Fruit fly (Drosophila melanogaster): Measurements from ENCODE around the gene CecB.

The CecB gene

DNA sequence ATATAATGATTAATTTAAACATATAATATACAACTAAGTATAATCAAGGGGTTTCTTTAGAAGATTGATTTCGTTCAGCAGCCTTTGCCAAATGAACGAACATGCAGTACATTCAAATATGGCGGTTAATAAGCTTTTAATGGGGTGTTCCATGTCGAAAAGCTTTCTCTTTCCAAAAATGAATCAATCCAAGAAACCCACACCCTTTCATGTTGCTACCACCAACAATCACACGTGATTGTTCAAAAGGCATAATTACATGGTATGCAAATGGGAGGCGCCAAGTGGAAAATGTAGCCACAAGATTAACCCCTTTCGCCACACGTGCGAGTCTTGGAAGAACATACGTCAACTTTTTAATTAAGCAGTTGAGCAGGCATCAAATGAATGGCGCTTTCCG lies 7.7 kb downstream of the CecB start:
- TF ChIP-seq CG8478 (optimal IDR thresholded peaks at IDR 0.05), result no peak
- TF ChIP-seq CTCF (optimal IDR thresholded peaks at IDR 0.05), result no peak

DNA sequence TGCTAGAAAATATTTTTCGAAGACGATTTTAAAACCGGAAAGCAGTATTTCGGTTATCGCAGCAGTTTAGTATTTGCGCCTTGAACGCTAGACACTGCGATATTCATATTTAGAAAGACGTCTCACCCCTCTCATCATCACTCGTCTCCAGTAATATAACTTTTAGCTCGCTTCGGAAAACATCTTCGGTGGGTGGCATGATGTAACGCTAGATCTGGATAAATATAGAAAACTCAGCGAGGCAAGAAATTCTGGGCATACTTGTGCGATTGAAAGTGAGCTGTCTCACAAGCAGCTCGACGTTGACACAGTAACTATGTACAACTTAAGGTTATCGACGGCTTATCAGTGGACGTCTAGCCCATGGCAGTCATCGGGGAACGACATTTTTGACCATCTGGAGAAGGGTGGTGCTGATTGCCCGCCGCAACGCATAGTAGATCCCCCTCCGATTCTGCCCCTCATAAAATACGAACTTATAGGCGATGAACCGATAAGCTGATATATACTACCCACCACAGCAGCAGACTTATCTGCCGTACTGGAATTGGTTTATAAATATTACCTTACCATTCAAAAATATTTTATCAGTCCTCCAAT lies 9.5 kb downstream of the CecB start:
- TF ChIP-seq CTCF (optimal IDR thresholded peaks at IDR 0.05) (no peak), CG8478 (optimal IDR thresholded peaks at IDR 0.05) (no peak)

DNA sequence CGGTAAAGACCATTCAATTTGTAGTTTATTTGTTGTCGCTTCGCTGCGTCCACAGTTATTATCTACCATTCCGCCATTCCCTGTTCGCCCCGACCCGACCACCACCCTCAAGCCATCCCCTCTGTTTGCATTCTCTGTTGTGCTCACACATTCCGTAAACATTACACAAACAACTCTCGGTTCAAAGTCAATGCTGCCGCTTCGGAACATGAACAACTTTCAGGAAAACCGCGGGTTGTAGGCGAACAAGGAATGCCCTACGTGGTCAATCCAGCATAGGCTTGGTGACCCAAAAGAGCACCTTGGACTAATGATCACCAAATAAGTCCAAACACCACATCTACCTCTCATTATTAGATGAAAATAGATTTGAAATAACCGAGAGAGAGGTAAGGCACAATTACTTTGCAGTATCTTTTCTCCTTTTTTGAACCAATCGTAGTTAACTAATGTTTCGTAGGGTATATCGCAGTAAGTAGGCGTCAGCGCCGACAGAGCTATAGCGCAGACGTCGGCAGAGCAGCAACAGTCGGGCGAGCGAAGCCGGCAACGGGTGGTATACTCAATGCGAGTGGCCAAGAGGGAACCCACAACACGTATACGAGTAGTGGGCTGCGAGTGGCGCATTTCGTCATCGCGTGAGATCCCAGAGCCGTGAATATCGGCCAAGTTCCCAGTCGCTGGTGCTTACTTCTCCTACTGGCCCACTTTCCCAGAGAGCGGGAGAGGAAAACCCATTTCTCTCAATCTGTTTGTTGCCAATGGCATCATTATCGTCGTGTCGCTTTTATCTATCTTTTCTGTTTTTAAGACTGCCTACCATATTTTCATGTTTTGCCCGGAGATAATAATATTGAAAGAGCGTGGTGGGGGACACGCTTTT lies 10.3 kb downstream of the CecB start:
- no peak for TF ChIP-seq CG8478 (optimal IDR thresholded peaks at IDR 0.05)
- no peak for TF ChIP-seq CTCF (optimal IDR thresholded peaks at IDR 0.05)

DNA sequence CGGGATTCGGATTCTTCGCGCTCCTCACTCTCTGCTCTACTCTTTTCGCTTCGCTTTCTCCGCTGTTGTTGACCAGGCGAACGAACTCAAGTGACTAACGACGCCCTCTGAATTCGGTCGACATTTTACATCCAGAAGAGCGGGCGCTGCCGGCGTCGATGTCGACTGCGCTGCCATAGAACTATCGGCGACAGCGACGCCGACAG lies 10.8 kb downstream of the CecB start, which contains the start of gene CG9743:
TSS of gene CG9743 (minus strand) at position 101 of the 206 bp plus-strand sequence.
- TF ChIP-seq CTCF (optimal IDR thresholded peaks at IDR 0.05) (no peak), CG8478 (optimal IDR thresholded peaks at IDR 0.05) (no peak)

DNA sequence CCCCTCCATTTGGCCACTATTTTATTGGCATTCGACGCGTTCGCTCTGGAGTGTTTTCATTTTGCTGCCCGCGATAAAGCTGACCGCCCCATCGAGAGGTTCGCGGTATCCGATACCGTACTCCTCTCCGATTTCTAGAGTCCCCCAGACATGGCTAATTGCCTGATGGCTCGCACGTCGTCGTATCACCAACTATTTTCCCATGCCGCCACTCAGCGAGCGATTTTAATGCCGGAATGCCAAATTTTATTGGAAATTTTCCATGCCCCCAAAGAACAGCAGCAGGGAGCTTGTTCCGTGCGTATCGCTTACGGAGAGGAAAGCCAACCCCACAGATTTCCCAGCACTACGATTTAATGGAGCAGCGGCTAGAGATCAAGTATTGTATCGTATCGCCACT lies 12.5 kb downstream of the CecB start:
- TF ChIP-seq CTCF (optimal IDR thresholded peaks at IDR 0.05), result no peak
- no peak for TF ChIP-seq CG8478 (optimal IDR thresholded peaks at IDR 0.05)

DNA sequence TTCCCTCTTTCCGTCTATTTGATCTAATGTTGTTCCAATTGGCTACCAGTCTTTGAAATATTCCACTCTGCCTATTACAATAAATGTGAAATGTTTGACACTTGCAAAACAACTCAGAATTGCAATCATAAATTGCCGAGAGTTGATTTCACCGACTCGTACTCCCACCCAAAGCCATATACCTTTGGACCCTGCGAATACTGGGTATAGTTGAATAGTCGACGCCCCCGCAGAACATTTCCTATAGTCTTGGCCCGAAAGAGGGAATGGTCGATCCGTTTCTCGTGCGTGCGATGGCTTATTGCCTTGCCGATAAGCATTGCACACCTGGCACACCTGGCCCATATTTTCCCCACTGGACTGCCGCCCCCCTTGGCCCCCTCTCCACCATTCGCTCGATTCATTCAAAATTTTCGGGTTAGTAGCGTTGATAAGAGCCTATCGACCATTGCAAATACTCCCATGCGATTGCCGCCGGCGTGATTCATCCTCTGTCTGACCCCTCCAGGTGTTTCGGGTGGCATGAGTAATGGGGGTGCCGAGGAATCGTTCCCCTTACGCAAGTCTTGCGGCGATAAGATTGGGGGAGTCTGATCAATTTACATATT lies 13.4 kb downstream of the CecB start:
- no peak for TF ChIP-seq CG8478 (optimal IDR thresholded peaks at IDR 0.05)
- no peak for TF ChIP-seq CTCF (optimal IDR thresholded peaks at IDR 0.05)

DNA sequence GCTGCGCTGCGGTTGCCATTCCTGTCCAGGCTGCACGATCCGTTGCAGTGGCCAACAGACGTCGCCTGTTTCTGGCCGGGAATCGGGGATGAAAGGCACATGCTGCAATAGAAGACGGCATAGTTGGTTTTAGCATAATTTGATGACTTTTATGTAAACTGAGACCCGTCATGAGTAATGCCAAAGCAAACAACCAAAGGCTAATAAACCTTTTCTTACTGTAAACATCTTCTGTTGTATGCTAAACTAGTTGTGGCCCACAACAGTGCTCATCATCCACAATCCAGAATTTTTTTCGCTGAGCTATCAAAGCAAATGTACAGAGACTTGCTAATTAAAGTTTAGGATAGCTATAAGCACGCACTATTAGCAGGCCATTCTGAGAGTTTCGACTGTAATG lies 14.8 kb downstream of the CecB start:
- TF ChIP-seq CTCF (optimal IDR thresholded peaks at IDR 0.05) (no peak), CG8478 (optimal IDR thresholded peaks at IDR 0.05) (no peak)

DNA sequence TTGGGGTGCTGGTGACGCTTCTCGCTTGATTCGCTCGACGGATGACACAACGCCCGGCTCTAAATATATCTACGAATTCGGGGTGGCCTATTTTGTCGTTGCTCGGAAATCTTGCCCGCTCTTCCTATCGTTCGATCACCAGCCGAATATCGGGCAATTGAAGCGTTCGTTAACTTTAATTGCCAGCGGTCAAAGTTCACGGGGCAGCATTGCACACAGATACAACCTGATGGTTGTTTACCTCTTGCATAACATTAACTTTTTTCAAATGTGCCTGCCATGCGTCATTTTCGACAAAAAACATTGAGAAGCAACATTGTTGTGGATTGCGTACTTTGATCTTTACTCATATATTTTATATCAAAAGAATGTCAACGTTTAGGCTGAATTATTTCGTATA lies 15.8 kb downstream of the CecB start:
- TF ChIP-seq CTCF (optimal IDR thresholded peaks at IDR 0.05) (no peak), CG8478 (optimal IDR thresholded peaks at IDR 0.05) (no peak)

DNA sequence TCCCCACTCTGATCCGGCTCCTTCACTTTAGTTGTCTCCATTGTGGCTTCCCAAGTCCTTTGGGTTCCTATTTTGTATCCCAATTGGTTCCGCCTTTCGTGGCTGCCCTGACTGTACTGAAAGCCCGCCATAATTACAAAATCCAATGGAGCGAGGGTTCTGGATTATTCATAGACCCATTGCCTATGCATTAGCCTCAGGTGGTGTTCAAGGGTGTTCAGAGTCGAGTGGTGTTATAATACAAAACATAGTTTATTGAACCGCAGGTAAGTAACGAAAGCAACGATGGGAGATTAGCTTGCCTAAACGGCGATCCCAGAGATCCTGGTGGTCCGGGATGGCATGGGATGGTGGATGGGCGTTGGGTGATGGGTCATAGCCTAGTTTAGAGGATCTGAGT lies 17.5 kb downstream of the CecB start, which contains the start of gene CG15531:
TSS of gene CG15531 (minus strand) at position 101 of the 400 bp plus-strand sequence.
- TF ChIP-seq CG8478 (optimal IDR thresholded peaks at IDR 0.05) (no peak), CTCF (optimal IDR thresholded peaks at IDR 0.05) (no peak)

DNA sequence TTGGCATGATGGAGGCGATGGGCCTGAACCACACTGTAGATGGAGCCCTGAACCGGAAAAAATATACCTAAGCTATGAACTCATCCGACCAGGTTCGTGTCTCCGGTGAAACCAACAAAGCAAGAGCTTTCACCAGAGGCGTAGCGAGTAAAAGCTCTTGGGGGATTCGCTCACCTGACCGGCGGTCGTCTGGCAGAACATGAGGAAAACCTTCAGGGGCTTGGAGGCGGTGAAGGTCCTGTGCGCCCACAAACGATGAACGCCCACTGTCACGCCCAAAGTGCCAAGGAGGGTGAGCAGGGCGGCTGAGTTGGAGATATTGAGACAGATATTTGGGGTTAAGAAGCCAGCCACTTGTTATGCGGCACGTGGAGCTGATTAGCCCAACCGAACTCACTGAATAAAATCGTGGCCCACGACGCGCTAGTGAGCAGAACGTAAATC lies 18.0 kb downstream of the CecB start:
- TF ChIP-seq CTCF (optimal IDR thresholded peaks at IDR 0.05), result peak; percentile 17 to 19
- no peak for TF ChIP-seq CG8478 (optimal IDR thresholded peaks at IDR 0.05)

DNA sequence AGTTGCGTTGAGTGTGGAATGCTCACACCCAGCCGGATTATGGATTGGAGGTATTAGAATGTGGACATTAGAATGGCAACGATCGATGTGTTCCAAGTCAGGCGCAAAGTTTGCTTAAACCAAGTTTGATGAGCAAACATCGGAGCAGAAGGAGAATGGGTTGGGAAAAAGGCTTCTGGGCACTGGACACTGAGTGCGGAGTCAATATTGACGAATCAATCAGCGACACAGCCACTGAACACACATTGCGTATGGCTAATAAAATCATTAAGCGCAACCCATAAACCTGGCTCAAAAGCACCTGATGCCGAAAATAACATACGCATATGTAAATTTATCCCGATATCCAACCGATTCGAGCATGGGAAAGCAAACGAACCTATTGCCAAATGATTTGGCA lies 19.8 kb downstream of the CecB start:
- TF ChIP-seq CG8478 (optimal IDR thresholded peaks at IDR 0.05) (no peak), CTCF (optimal IDR thresholded peaks at IDR 0.05) (no peak)

DNA sequence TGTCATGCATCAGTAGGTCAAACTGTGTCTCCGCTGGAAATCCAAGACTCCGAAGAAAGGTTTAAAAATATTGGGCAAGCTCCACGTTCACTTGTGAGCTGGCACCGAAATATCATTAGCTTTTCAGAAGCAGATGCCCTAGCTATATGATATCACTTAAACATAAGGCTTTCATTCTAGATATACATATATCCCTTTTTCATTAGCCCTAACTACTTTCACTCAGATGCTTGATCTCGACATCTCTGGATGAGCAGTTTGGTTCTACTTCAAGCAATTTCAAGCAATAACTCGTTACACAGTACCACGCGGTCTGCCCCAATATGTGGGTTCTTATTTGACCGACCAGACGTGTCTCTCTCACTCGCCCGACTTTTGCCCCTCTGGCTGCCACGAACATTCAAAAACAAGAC lies 22.1 kb downstream of the CecB start:
- no peak for TF ChIP-seq CG8478 (optimal IDR thresholded peaks at IDR 0.05)
- no peak for TF ChIP-seq CTCF (optimal IDR thresholded peaks at IDR 0.05)

DNA sequence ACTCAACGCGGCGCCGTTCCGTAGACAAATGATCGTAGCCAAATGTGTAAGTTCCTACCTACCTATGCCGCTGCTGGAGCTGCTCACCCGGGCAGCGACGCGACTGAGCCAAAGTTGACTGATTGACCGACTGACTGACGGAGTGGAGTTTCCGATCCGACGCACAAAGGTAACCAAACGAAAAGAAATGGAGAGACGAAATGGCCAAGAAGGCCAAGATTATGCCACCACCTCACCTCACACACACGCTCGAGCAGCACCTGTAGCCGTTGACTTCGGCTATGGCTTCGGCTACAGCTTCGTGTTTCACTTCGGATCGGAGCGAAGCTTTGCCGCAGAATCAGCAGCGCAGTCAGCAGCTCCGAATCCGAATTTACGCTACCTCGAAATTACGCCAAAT lies 22.6 kb downstream of the CecB start, which contains the start of gene CG9747:
TSS of gene CG9747 (minus strand) at position 206 of the 400 bp plus-strand sequence.
- TF ChIP-seq CTCF (optimal IDR thresholded peaks at IDR 0.05), result no peak
- TF ChIP-seq CG8478 (optimal IDR thresholded peaks at IDR 0.05), result no peak

DNA sequence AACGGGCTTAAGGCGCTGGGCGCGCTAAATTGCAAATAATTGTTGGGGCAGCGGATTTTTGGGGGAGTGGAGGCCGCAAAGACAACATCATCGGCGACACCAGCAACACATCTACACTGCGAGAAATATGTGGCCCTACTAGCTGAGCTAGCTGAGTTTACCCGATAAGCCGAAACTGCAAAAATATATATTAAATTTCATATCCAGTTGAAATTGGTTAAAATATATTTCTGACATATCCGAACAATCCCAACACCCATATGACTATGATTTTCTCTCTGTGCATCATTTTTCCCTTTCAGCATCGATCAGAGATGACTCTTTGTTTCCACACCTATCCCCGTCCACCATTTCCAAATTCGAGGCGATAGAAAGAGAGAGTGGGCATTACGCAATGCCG lies 23.8 kb downstream of the CecB start:
- TF ChIP-seq CTCF (optimal IDR thresholded peaks at IDR 0.05) (no peak), CG8478 (optimal IDR thresholded peaks at IDR 0.05) (no peak)

DNA sequence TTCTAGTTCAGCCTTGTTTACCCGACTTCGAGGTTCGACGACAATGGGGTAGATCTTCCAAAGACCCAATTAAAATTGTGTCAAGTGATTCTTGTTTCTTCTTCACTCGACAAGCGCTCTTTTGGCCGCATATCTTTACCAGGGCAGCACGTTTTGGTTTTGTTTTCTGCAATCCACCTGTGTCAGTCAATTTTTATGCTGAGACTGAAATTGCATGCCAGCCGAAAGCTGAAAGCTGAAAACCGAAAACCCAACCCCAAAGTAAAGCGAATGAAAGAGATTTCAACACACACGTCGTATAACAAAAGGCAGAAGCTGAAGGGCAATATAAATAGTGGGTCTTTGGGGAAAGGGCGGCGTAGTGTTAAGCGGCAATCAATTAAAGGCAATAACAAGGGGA lies 24.2 kb downstream of the CecB start:
- TF ChIP-seq CG8478 (optimal IDR thresholded peaks at IDR 0.05) (no peak), CTCF (optimal IDR thresholded peaks at IDR 0.05) (no peak)

DNA sequence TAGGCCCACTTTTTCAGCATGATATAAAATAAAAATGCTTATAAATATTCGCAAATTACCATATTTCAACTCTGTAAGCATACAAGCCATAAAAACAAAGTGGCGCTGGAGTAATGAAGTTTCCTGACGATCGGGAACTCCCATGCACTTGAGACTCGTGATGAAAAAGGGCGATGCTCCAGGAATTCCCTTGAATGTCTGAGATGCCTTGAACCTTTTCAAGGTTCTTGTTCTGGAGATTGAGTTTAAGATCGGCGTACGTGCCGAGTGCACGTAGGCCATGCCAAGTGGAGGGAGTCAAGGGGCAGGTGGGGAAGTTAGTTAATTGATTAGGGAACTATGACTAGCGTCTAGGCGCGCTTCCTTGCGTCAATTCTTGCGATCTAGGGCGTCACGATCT lies 29.7 kb downstream of the CecB start:
- TF ChIP-seq CTCF (optimal IDR thresholded peaks at IDR 0.05), result no peak
- no peak for TF ChIP-seq CG8478 (optimal IDR thresholded peaks at IDR 0.05)
